Fruit fly (Drosophila melanogaster) whole organism, larva: ENCODE results near the gene tw.
A peak's percentile ranks its signal among the peaks of the same experiment; 100 is the strongest.

ENCODE experiments used
- noc ChIP-seq: fragments of 200-800 bp; sonication (Bioruptor generic); optimal IDR thresholded peaks from 3 replicates; lab custom pipeline; 2019; ENCODE audit warnings: missing biosample characterization, mild to moderate bottlenecking, missing genetic modification characterization, moderate library complexity

The tw gene

DNA sequence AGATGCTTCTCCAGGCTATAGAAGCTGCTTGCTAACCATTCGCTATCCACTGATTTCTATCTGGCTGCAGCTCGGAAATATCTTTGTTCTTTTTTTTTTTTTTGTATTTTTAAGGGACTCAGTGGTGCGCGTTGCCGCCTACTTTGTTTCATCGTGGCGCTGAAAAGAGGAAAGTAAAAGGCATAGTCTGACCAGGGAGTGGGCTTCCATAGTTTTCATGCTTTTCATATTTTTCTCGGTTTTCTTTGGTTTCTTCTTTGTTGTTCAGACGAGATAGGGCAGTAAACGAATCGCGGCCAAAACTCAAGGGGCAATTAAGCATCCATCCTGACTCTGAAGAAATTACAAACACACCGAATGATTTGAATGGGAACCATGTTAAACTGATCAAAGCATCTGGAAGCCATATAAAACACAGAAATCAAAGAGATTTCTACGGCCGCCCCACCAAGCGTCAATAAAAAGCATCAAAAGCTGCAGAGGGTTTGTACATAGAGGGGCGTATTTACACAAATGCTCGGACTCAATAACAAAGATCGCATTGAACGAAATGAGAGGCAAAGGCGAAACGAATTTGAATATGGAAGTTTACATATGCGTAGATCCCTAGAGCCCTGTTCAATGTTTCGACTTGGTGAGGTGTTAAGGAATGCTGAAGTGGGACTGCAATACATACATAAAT, 12.1 kb upstream of the tw start:
- no peak for TF ChIP-seq noc (tag; lab: Kevin White, UChicago)

DNA sequence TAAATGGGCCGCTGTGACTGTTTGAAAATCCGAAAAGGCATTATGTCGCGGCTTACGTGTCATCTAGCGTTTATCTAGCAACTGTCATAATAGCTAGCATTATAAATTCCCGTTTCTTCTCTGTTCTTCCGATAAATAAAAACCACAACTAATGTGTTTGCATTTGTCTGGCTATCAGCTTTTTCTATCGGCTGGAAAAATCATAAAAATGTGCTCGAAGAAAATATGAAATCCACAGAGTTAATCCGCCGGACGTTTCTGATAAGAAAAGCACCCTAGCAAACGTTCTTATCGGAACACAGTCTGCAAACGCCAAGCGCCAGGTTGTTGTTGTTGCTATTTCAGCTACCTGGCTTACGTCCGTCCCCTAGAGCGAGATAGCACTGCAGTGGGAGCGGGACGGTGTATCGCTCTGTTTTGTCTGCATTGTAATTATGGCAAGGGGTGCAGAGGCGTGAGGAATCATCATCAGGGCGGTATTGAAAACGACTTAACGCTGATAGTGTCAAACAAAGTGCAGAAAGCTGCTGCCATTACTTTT, 10.3 kb upstream of the tw start:
- no peak for TF ChIP-seq noc (tag; lab: Kevin White, UChicago)

DNA sequence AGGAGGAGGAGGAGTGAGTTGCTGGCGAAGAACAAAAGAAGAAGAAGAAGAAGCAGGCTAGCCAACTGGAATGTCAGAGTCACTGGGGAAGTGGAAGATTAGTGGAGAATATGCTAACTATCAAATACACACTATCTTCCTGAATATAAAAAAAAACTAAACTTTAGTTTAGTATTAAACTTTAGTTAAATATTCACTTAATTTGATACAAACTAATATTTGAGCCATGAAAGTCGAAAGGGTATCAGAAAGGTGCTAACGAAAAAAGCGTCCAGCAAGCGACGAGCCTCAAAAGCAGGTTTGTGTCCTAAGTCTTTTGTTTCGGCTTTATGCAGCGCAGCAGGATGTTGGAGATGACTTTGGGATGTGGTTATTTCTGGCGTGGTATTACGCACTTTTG, 9.4 kb upstream of the tw start:
- no peak for TF ChIP-seq noc (tag; lab: Kevin White, UChicago)

DNA sequence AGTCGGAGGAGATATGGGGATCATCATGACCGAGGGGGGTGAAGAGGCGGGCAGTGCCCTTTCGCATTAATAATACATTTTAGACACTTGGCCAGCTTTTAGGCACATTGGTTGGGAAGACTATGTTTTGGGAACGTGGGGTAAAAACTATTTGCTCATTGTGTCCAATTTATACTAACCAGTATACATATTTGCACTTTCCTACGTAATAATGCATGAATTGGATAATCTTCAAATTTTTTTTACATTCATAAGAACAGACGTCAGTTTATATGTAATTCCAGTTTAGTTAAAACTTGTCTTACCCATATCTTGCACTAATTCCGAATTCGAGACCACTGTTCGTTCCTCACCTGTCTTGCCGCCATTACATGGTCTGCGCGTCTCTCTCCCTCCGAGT, 5.2 kb upstream of the tw start:
- no peak for TF ChIP-seq noc (tag; lab: Kevin White, UChicago)

DNA sequence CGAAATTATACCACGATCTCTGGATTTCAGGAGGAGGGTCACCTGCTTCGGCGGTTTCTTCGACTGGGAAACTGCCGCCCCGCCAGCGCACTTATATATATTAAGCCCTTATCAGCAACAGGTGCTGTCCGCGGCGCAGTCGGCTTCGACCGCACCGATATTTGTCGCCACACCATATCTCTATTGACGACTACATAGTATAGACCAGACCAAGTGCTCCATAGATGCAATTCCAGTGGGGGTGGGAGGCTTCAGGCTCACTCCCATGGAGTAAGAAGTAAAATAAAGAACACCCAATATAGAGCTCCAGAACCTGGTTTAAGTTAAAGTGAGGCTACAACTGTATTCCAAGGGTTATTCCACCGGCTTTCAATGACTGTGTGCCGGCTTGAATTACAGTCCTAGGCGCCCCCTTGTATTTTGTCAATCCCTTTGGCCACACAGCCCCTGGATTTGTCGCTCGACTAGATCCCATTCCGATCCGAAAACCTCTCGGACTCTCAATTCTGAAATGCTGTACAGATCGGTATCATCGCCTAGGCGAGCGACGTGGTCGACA, 5.6 kb downstream of the tw start, which contains the start of gene CG13360:
TSS of gene CG13360 (minus strand) at position 51 of the 559 bp plus-strand sequence.
- TF ChIP-seq noc (tag; lab: Kevin White, UChicago) = no peak

DNA sequence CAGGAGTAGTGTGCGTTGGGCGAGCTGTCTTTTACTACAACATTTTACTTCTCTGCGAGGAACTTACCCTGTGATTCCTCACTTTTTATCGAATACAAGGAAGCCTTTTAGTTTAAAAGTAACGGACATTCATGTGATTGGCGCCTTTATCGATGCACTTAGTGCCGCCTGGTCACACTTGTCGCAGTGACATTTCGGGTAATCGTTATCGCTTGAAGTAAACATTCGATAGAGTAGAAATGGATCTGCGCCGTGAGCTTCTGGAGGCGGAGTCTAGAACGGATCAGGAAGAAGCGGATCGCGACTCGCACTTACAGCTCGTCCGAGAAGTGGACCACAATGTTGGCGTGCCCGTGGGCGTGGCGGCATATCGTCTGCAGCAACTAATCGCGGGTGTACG, 8.4 kb downstream of the tw start, which contains the start of gene CG16989:
TSS of gene CG16989 (plus strand) at position 225 of the 400 bp plus-strand sequence.
- TF ChIP-seq noc (tag; lab: Kevin White, UChicago) = no peak

DNA sequence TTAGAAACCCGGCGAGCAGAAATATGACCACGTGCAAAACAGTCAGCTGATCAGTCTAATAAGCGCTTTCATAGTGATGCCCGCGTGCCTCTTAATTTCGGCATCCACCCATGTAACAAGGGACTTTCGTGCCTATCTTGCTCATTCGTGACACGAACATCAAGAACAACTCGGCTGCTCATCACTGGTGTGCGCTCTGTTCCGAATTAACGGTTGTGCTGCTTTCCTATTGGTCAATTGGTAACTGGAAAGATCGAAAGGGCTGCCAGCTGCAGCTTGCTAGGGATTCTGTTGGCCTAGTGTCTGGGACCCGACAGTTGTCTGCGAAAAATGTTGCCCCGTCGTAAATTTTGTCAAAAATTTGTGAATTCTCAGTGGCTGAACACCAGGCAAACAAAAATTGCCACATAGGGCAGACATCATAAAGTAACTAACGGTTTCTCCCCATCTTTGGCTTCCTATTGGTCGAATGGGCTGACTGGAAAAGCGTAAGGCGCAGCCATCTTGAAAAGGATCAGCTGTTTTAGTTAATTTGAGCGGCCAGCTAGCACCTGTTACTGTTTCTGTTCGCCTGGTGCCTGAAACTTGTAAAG, 11.9 kb downstream of the tw start:
- peak; percentile 17 for TF ChIP-seq noc (tag; lab: Kevin White, UChicago)

DNA sequence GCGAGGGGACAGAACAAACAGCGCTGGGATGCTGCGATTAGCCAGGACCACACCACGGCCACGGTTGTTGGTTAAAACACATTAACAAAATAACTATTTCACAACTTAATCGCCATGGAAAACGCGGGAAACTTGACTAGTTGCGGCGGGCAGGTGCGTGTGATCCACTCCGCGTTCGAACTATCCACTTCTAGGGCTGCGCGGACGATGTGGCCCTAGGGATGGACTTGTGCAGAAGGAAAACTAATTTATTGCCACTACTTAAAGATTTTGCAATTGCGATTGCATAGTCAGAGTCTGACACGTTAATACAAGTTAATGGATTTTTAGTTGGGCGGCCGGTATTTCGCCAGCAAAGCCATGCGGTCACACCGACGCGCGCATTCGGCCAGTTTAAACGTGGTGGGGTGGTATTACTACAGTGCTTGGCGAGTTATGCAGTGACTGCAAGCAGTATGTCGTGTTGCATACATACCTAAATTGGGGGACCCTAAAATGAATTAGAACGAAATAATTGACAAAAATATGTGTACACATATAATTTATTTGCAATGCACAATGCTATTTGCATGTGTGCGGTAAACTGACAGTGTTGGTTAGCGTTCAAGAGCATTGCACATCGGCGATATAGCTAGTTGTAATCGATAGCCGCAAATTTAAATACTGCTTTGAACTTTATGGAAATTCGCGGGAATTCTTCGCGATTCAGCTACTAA, 16.8 kb downstream of the tw start, which contains the start of gene Rbf:
TSS of gene Rbf (minus strand) at position 323 of the 716 bp plus-strand sequence.
- peak; percentile 3 for TF ChIP-seq noc (tag; lab: Kevin White, UChicago)

DNA sequence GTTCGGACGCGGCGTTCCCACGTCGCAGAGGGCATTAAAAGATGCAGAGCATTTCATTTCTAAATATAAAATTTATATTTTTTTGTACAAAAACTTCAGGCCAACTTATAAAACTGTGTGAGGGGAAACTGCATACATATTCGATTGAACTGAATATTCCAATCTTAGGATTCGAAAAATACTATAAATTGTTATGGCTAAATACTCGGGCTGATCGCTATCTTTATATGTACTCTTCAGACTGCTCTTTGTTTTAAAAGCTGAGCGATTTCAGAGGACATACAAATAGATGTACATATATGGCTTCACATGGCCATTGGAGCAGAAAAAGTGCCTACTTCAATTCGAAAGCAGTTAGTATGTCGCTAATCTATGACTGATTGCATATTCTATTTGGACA, 18.8 kb downstream of the tw start, which contains the start of gene CG13359:
TSS of gene CG13359 (minus strand) at position 101 of the 400 bp plus-strand sequence.
- TF ChIP-seq noc (tag; lab: Kevin White, UChicago) = no peak

DNA sequence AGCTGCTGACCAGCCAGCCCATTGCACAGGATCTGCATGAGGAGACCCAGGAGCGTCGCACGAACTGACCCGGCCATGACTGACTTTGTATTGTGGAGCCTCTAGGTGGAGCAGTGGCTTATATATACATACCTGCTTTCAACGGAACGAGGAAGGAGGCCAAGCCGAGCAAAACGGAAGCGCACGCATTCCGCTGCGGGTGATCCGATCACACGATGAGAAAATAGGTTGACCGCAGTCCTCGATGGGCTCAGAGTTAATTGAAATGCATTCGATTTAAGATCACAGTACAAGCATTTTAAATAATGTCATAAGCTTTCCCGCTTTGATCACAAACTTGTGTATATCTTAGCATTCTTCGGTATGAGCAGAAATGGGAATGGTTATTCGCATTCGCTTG, 20.3 kb downstream of the tw start, which contains the start of gene CG13358:
TSS of gene CG13358 (minus strand) at position 101 of the 400 bp plus-strand sequence.
- TF ChIP-seq noc (tag; lab: Kevin White, UChicago) = no peak

DNA sequence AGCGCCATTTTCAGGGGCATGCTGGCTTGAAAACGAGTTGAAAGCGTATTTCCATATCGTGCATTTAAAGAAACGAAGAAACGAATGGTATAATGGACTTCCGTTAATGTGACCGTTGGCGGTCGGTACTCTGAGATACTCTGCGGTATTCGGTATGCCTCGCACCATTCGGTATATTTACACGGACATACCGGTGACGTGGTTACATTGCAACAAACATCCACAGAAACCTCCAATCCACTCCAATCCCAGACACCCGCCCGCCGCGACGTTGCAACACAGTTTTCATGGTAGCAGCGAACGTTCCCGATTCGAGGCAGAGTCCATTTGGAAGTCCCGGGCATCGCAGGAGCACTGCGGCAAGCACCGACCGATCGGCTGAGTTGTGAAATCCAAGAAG, 21.4 kb downstream of the tw start, which contains the start of gene Sec22:
TSS of gene Sec22 (plus strand) at position 170 of the 400 bp plus-strand sequence.
- no peak for TF ChIP-seq noc (tag; lab: Kevin White, UChicago)

DNA sequence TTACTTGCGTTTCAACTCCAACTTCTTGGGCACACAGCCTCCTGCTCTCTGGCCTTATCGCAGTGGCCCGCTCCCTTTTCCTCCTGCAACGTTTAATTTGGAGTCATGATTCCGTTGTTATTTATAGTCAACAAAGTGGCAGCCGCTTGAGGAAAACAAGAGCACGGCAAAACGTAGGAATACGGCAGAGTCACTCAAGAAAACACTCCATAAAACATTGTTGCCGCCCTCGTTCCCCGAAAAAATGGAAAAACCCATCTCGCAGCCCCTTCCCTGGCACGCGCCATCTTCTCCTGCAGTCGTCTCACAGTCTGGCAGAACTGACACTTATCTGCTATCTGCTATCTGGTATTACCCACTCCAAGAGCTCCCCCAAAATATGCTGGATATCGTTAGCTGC, 40.4 kb downstream of the tw start:
- no peak for TF ChIP-seq noc (tag; lab: Kevin White, UChicago)

DNA sequence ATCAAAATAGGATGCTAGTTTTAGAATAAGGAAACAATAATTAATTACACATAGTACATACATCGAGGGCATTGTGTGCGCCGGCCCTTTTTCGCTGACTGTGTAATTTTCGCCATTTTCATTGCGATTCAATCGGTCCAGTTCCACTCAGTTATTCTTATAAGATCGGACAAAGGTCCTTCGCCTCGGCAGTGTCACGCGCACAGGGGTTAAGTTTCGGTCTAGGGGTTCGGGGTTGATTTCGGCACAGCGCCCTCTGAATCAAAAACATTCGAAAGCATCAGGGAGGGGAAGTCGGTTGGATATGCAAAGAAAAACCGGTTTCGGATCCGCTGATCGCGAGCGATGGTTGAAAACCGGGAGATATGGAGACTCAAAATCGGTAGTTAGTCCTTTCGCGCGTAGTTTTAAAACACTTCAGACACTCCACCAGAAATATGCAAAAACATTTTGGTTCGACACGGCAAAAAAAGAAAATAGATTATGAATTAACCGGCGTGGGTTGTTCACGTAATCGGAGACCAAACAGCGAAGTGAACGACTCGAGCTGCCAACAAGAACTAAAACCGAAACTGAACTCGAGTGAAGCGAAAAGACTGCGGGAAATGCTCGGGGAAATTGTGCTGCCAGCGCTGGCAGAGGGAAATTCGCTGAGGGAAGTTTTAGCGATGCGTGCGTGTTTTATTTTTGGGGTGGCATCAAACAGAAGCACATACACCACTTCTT, 51.6 kb downstream of the tw start:
- TF ChIP-seq noc (tag; lab: Kevin White, UChicago) = no peak
